Worm (Caenorhabditis elegans) whole organism, L4 larva: Measurements from ENCODE around the gene Y67D8B.1.

Experiments used
- Y5F2A.4 ChIP-seq: fragments of 200-800 bp; sonication (Bioruptor generic); optimal IDR thresholded peaks from 2 replicates; lab custom pipeline; 2018; ENCODE audit warnings: mild to moderate bottlenecking, missing genetic modification characterization, missing compliant biosample characterization
- aha-1 ChIP-seq: fragments of 150-350 bp; peaks from one replicate; lab custom pipeline; 2014; ENCODE audit warnings: missing biosample characterization, missing genetic modification characterization
- aly-2 ChIP-seq: sonication (generic microtip); optimal IDR thresholded peaks from 2 replicates; lab custom pipeline; 2018; ENCODE audit warnings: missing biosample characterization, missing genetic modification characterization
- ceh-20 ChIP-seq: fragments of 200-800 bp; sonication (Bioruptor generic); IDR thresholded peaks from 2 replicates; pipeline ENCODE4 v1.3.6; 2022; ENCODE audit warnings: missing genetic modification reagents, missing genetic modification characterization, missing compliant biosample characterization
- ceh-28 ChIP-seq: fragments of 150-350 bp; optimal IDR thresholded peaks from 2 replicates; lab custom pipeline; 2014; ENCODE audit warnings: missing biosample characterization, missing genetic modification reagents, missing genetic modification characterization
- ceh-82 ChIP-seq: sonication (generic microtip); optimal IDR thresholded peaks from 2 replicates; lab custom pipeline; 2017; ENCODE audit warnings: missing biosample characterization, missing genetic modification characterization
- ces-1 ChIP-seq: fragments of 150-350 bp; sonication (generic microtip); optimal IDR thresholded peaks from 4 replicates; lab custom pipeline; 2014; ENCODE audit warnings: missing biosample characterization, missing genetic modification reagents, missing genetic modification characterization
- daf-16 ChIP-seq, 3 experiments: sonication (generic microtip); optimal IDR thresholded peaks; 2 replicates each; lab custom pipeline; 2016 to 2017; ENCODE audit warnings: missing genetic modification characterization in 3 of 3, missing genetic modification reagents in 3 of 3, mild to moderate bottlenecking in 2 of 3, missing compliant biosample characterization in 2 of 3, missing biosample characterization in 1 of 3, moderate library complexity in 1 of 3
- daf-8 ChIP-seq: fragments of 200-800 bp; sonication (Bioruptor generic); IDR thresholded peaks from 2 replicates; pipeline ENCODE4 v1.3.6; 2022; ENCODE audit warnings: missing genetic modification characterization, missing compliant biosample characterization
- duxl-1 ChIP-seq: sonication (generic microtip); optimal IDR thresholded peaks from 2 replicates; lab custom pipeline; 2016; ENCODE audit warnings: mild to moderate bottlenecking, missing genetic modification characterization, moderate library complexity, missing compliant biosample characterization; ENCODE audit not compliant: poor library complexity
- dve-1 ChIP-seq: sonication (generic microtip); optimal IDR thresholded peaks from 2 replicates; lab custom pipeline; 2017; ENCODE audit warnings: antibody characterized with exemption, mild to moderate bottlenecking, missing genetic modification characterization, missing compliant biosample characterization; ENCODE audit not compliant: insufficient read depth
- fkh-10 ChIP-seq: fragments of 150-350 bp; optimal IDR thresholded peaks from 2 replicates; lab custom pipeline; 2014; ENCODE audit warnings: missing biosample characterization, missing genetic modification reagents, missing genetic modification characterization
- hlh-11 ChIP-seq: fragments of 200-800 bp; sonication (Bioruptor generic); optimal IDR thresholded peaks from 2 replicates; lab custom pipeline; 2018; ENCODE audit warnings: mild to moderate bottlenecking, missing genetic modification characterization, missing compliant biosample characterization
- hlh-30 ChIP-seq: sonication (generic microtip); optimal IDR thresholded peaks from 2 replicates; lab custom pipeline; 2017; ENCODE audit warnings: antibody characterized with exemption, mild to moderate bottlenecking, missing genetic modification characterization, missing compliant biosample characterization; ENCODE audit not compliant: insufficient read depth
- lin-13 ChIP-seq: fragments of 150-350 bp; optimal IDR thresholded peaks from 2 replicates; lab custom pipeline; 2014; ENCODE audit warnings: missing biosample characterization, missing genetic modification reagents, missing genetic modification characterization
- lin-38 ChIP-seq: fragments of 200-800 bp; sonication (Bioruptor generic); IDR thresholded peaks from 2 replicates; pipeline ENCODE4 v1.3.6; 2022; ENCODE audit warnings: missing genetic modification reagents, missing genetic modification characterization, missing compliant biosample characterization
- lin-39 ChIP-seq: fragments of 150-350 bp; optimal IDR thresholded peaks from 2 replicates; lab custom pipeline; 2014; ENCODE audit warnings: missing biosample characterization, missing genetic modification reagents, missing genetic modification characterization
- lir-3 ChIP-seq: sonication (generic microtip); optimal IDR thresholded peaks from 2 replicates; lab custom pipeline; 2016; ENCODE audit warnings: mild to moderate bottlenecking, missing genetic modification characterization, missing compliant biosample characterization
- lsy-2 ChIP-seq, 2 experiments: fragments of 150-350 bp in 1 of 2; sonication (generic microtip) in 1 of 2; optimal IDR thresholded peaks; 2 replicates each; lab custom pipeline; 2014 to 2017; ENCODE audit warnings: missing biosample characterization in 2 of 2, missing genetic modification characterization in 2 of 2
- madf-5 ChIP-seq, 2 experiments: fragments of 200-800 bp; sonication (Bioruptor generic); IDR thresholded peaks; 2 replicates each; pipeline ENCODE4 v1.3.6; 2022; ENCODE audit warnings: missing compliant biosample characterization in 2 of 2, missing genetic modification characterization in 2 of 2
- madf-9 ChIP-seq: fragments of 200-800 bp; sonication (Bioruptor generic); conservative IDR thresholded peaks from 2 replicates; pipeline ENCODE4 v1.3.6; 2022; ENCODE audit warnings: missing genetic modification reagents, missing genetic modification characterization, missing compliant biosample characterization
- mes-2 ChIP-seq: sonication (generic microtip); optimal IDR thresholded peaks from 2 replicates; lab custom pipeline; 2016; ENCODE audit warnings: missing genotype, mild to moderate bottlenecking, missing genetic modification characterization, missing compliant biosample characterization; ENCODE audit not compliant: poor library complexity, severe bottlenecking
- mxl-3 ChIP-seq: fragments of 200-800 bp; sonication (Bioruptor generic); optimal IDR thresholded peaks from 2 replicates; lab custom pipeline; 2018; ENCODE audit warnings: mild to moderate bottlenecking, missing genetic modification characterization, missing compliant biosample characterization
- nhr-10 ChIP-seq: fragments of 150-350 bp; optimal IDR thresholded peaks from 2 replicates; lab custom pipeline; 2014; ENCODE audit warnings: missing biosample characterization, missing genetic modification characterization
- nhr-41 ChIP-seq: fragments of 200-800 bp; sonication (Bioruptor generic); IDR thresholded peaks from 2 replicates; pipeline ENCODE4 v1.3.6; 2022; ENCODE audit warnings: missing genetic modification reagents, missing genetic modification characterization, missing compliant biosample characterization
- nhr-42 ChIP-seq: fragments of 200-800 bp; sonication (Bioruptor generic); IDR thresholded peaks from 2 replicates; pipeline ENCODE4 v1.3.6; 2022; ENCODE audit warnings: missing genetic modification characterization, missing compliant biosample characterization
- nhr-48 ChIP-seq: sonication (generic microtip); optimal IDR thresholded peaks from 2 replicates; lab custom pipeline; 2016; ENCODE audit warnings: mild to moderate bottlenecking, missing genetic modification characterization, missing compliant biosample characterization
- nhr-6 ChIP-seq: fragments of 150-350 bp; optimal IDR thresholded peaks from 2 replicates; lab custom pipeline; 2014; ENCODE audit warnings: missing biosample characterization, missing genetic modification characterization
- nhr-77 ChIP-seq: fragments of 150-350 bp; optimal IDR thresholded peaks from 2 replicates; lab custom pipeline; 2014; ENCODE audit warnings: missing biosample characterization, missing genetic modification characterization
- php-3 ChIP-seq: fragments of 200-800 bp; sonication (Bioruptor generic); IDR thresholded peaks from 2 replicates; pipeline ENCODE4 v1.3.6; 2022; ENCODE audit warnings: missing genetic modification reagents, missing genetic modification characterization, missing compliant biosample characterization
- rbr-2 ChIP-seq: sonication (generic microtip); optimal IDR thresholded peaks from 2 replicates; lab custom pipeline; 2016; ENCODE audit warnings: missing genotype, missing genetic modification characterization, missing compliant biosample characterization
- saeg-2 ChIP-seq: fragments of 200-800 bp; sonication (Bioruptor generic); IDR thresholded peaks from 2 replicates; pipeline ENCODE4 v1.3.6; 2022; ENCODE audit warnings: missing genetic modification reagents, missing genetic modification characterization, missing compliant biosample characterization
- sdz-12 ChIP-seq: fragments of 200-800 bp; sonication (Bioruptor generic); optimal IDR thresholded peaks from 2 replicates; lab custom pipeline; 2018; ENCODE audit warnings: mild to moderate bottlenecking, missing genetic modification characterization, missing compliant biosample characterization
- skn-1 ChIP-seq: fragments of 150-350 bp; optimal IDR thresholded peaks from 2 replicates; lab custom pipeline; 2014; ENCODE audit warnings: missing biosample characterization, missing genetic modification characterization
- snpc-1.2 ChIP-seq: fragments of 200-800 bp; sonication (Bioruptor generic); IDR thresholded peaks from 2 replicates; pipeline ENCODE4 v1.3.6; 2022; ENCODE audit warnings: missing genetic modification reagents, missing genetic modification characterization, missing compliant biosample characterization
- snpc-4 ChIP-seq: fragments of 150-350 bp; optimal IDR thresholded peaks from 2 replicates; lab custom pipeline; 2014; ENCODE audit warnings: missing biosample characterization, missing genetic modification characterization
- spr-3 ChIP-seq: fragments of 200-800 bp; sonication (Bioruptor generic); optimal IDR thresholded peaks from 2 replicates; lab custom pipeline; 2018; ENCODE audit warnings: mild to moderate bottlenecking, missing genetic modification characterization, missing compliant biosample characterization
- tra-1 ChIP-seq: fragments of 200-800 bp; sonication (Bioruptor generic); IDR thresholded peaks from 2 replicates; pipeline ENCODE4 v1.3.6; 2022; ENCODE audit warnings: missing genetic modification reagents, missing genetic modification characterization, missing compliant biosample characterization
- unc-130 ChIP-seq: sonication (generic microtip); optimal IDR thresholded peaks from 2 replicates; lab custom pipeline; 2016; ENCODE audit warnings: missing genetic modification reagents, missing genetic modification characterization, missing compliant biosample characterization
- unc-39 ChIP-seq: sonication (generic microtip); optimal IDR thresholded peaks from 2 replicates; lab custom pipeline; 2017; ENCODE audit warnings: missing biosample characterization, missing genetic modification characterization
- vab-7 ChIP-seq: fragments of 200-800 bp; sonication (Bioruptor generic); IDR thresholded peaks from 2 replicates; pipeline ENCODE4 v1.3.6; 2022; ENCODE audit warnings: missing genetic modification reagents, missing genetic modification characterization, missing compliant biosample characterization
- zfp-2 ChIP-seq: sonication (generic microtip); optimal IDR thresholded peaks from 2 replicates; lab custom pipeline; 2016; ENCODE audit warnings: mild to moderate bottlenecking, missing genetic modification characterization, missing compliant biosample characterization
- zip-11 ChIP-seq: fragments of 200-800 bp; sonication (Bioruptor generic); IDR thresholded peaks from 2 replicates; pipeline ENCODE4 v1.3.6; 2022; ENCODE audit warnings: missing genetic modification characterization, missing compliant biosample characterization

The Y67D8B.1 gene

DNA sequence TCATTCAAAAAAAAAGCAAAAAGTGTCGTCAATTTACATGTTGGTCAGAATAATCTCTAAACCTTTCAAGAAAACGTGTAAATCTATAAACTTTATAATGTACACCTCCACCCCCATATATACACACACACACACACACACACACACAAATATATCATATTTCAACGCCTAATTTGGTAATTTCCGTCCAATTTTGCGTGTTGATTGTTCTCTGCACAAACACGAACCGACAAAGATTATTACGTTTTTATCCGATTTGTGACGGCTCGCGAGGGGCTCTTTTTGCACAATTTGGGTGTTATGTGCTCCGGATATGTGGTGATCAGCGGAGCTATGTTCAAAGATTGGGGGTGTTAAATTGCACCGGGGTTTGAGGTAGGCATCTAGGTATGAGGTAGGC lies 10.5 kb upstream of the Y67D8B.1 start:
- TF ChIP-seq nhr-48 (tag; lab: Kevin White, UChicago) (no peak), nhr-10 (no peak), rbr-2 (tag; lab: Kevin White, UChicago) (no peak), aha-1 (tag; lab: Kevin White, UChicago) (peak; percentile 94), lin-39 (tag; lab: Kevin White, UChicago) (no peak), sdz-12 (GFP tag; lab: Kevin White, UChicago) (no peak), lin-38 (GFP tag; lab: Robert Waterston, UW) (no peak)

DNA sequence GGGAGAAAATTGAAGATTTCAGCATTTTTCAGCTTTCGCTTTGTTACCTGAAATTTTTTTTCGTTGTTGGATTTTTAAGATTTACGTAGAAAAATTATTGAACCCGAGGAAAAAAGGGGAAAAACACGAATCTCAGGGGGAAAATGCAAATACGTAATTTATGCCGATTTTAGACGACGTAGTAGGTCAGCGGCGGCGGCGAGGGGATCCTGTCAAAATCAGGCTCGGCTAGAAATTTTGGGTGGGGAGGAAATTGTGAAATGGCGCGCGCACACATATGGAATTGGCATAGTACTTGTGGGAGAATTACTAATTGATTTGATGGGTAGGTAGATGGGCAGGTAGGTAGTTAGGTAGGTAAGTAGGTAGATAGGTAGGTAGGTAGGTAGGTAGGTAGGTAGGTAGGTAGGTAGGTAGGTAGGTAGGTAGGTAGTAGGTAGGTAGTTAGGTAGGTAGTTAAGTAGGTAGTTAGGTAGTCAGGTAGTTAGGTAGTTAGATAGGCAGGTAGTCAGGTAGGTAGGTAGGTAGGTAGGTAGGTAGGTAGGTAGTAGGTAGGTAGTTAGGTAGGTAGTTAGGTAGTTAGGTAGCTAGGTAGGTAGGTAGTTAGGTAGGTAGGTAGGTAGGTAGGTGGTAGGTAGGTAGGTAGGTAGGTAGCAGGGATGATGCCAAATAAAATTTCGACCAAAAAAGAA lies 3.8 kb upstream of the Y67D8B.1 start, which contains the start of gene nlp-81:
Gene nlp-81, minus strand, starts transcription at position 51 of the 692 bp plus-strand sequence.
- TF ChIP-seq ces-1 (GFP tag; lab: Kevin White, UChicago) (no peak), aha-1 (tag; lab: Kevin White, UChicago) (peak; percentile 0), lir-3 (tag; lab: Kevin White, UChicago) (no peak)

- TF ChIP-seq lsy-2 (tag; optimal IDR thresholded peaks at IDR 0.05; lab: Kevin White, UChicago) (peak in 1 of 2 experiments; percentile 2), mes-2 (tag; lab: Kevin White, UChicago) (peak; percentile 17), snpc-1.2 (GFP tag; lab: Robert Waterston, UW) (no peak), daf-16 (GFP tag; optimal IDR thresholded peaks at IDR 0.05; lab: Kevin White, UChicago) (peak in 1 of 2 experiments; percentile 10), daf-16 (tag; optimal IDR thresholded peaks at IDR 0.05; lab: Kevin White, UChicago) (no peak), nhr-42 (GFP tag; lab: Robert Waterston, UW) (peak; percentile 34; the same call in 1 of the 2 replicates), madf-9 (GFP tag; lab: Robert Waterston, UW) (no peak), hlh-11 (tag; lab: Kevin White, UChicago) (peak; percentile 43)
These were observed 3.7 kb downstream of the Y67D8B.1 start for ce11 chrIV:3168656-3169216.

DNA sequence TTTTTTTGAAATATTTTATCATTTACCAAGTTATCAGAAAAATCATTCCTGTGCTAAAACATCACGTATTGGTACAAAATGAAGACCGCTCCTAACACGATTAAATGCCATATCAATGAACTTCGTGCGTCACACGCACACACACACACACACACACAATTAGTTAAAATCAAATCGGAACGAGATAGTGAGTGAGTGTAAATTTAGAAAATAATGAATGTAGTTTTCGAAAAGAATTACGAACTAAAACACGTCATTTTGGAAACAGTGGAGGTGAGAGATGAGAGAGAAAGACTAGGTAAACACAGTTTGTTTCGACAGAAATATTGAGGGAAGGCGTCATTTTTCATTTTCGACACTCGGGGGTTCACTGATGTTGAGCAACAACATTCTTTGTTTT lies 5.5 kb downstream of the Y67D8B.1 start:
- no peak for TF ChIP-seq fkh-10 (GFP tag; lab: Kevin White, UChicago)
- no peak for TF ChIP-seq unc-130 (GFP tag; lab: Kevin White, UChicago)
- no peak for TF ChIP-seq ceh-20
- TF ChIP-seq daf-8 (GFP tag; lab: Robert Waterston, UW) = no peak
- TF ChIP-seq skn-1 (tag; lab: Kevin White, UChicago) = no peak
- TF ChIP-seq zip-11 (GFP tag; lab: Robert Waterston, UW) = no peak
- no peak for TF ChIP-seq nhr-6 (tag; lab: Kevin White, UChicago)
- TF ChIP-seq lin-13 (GFP tag; lab: Kevin White, UChicago) = no peak
- no peak for TF ChIP-seq madf-9 (GFP tag; lab: Robert Waterston, UW)
- peak; percentile 65 for TF ChIP-seq nhr-77 (tag; lab: Kevin White, UChicago)
- no peak for TF ChIP-seq vab-7 (GFP tag; lab: Robert Waterston, UW)
- TF ChIP-seq tra-1 (GFP tag; lab: Robert Waterston, UW) = no peak
- no peak for TF ChIP-seq lin-39 (tag; lab: Kevin White, UChicago)
- no peak for TF ChIP-seq zfp-2 (tag; lab: Kevin White, UChicago)
- TF ChIP-seq Y5F2A.4 (GFP tag; lab: Kevin White, UChicago) = no peak
- peak; percentile 46 for TF ChIP-seq dve-1 (tag; lab: Kevin White, UChicago)
- no peak for TF ChIP-seq ceh-82 (tag; lab: Kevin White, UChicago)
- peak; percentile 13 for TF ChIP-seq hlh-30
- TF ChIP-seq lsy-2 (tag; optimal IDR thresholded peaks at IDR 0.05; lab: Kevin White, UChicago) = peak in 1 of 2 experiments; percentile 38
- TF ChIP-seq ceh-28 (tag; lab: Kevin White, UChicago) = no peak
- no peak for TF ChIP-seq aly-2 (tag; lab: Kevin White, UChicago)
- TF ChIP-seq lir-3 (tag; lab: Kevin White, UChicago) = no peak
- TF ChIP-seq spr-3 (GFP tag; lab: Kevin White, UChicago) = no peak
- no peak for TF ChIP-seq php-3 (GFP tag; lab: Robert Waterston, UW)
- no peak for TF ChIP-seq madf-5 (GFP tag; IDR thresholded peaks at IDR 0.05; lab: Robert Waterston, UW)
- TF ChIP-seq unc-39 (tag; lab: Kevin White, UChicago) = no peak
- TF ChIP-seq mxl-3 (GFP tag; lab: Kevin White, UChicago) = no peak
- no peak for TF ChIP-seq nhr-41 (GFP tag; lab: Robert Waterston, UW)
- no peak for TF ChIP-seq snpc-4 (tag; lab: Kevin White, UChicago)
- no peak for TF ChIP-seq saeg-2 (GFP tag; lab: Robert Waterston, UW)
- no peak for TF ChIP-seq duxl-1 (tag; lab: Kevin White, UChicago)
